Worm (Caenorhabditis elegans) whole organism, L4 larva: ENCODE results near the gene cka-2.

ENCODE experiments used
- D1046.2 ChIP-seq: fragments of 200-800 bp; sonication (Bioruptor generic); IDR thresholded peaks from 2 replicates; pipeline ENCODE4 v1.3.6; 2022; ENCODE audit warnings: missing genetic modification characterization, missing compliant biosample characterization
- F10B5.3 ChIP-seq: sonication (generic microtip); optimal IDR thresholded peaks from 2 replicates; lab custom pipeline; 2016; ENCODE audit warnings: mild to moderate bottlenecking, missing genetic modification characterization, missing compliant biosample characterization
- F26F4.8 ChIP-seq: fragments of 200-800 bp; sonication (Bioruptor generic); conservative IDR thresholded peaks from 2 replicates; pipeline ENCODE4 v1.3.6; 2022; ENCODE audit warnings: missing genetic modification characterization, missing compliant biosample characterization
- F37D6.2 ChIP-seq: sonication (generic microtip); optimal IDR thresholded peaks from 2 replicates; lab custom pipeline; 2016; ENCODE audit warnings: mild to moderate bottlenecking, missing genetic modification characterization, missing compliant biosample characterization
- T20F7.1 ChIP-seq: fragments of 200-800 bp; sonication (Bioruptor generic); optimal IDR thresholded peaks from 2 replicates; lab custom pipeline; 2018; ENCODE audit warnings: mild to moderate bottlenecking, missing genetic modification characterization, missing compliant biosample characterization
- T26A8.4 ChIP-seq: fragments of 200-800 bp; sonication (Bioruptor generic); IDR thresholded peaks from 2 replicates; pipeline ENCODE4 v1.3.6; 2022; ENCODE audit warnings: missing genetic modification characterization, missing compliant biosample characterization
- Y105C5A.15 ChIP-seq: fragments of 200-800 bp; sonication (Bioruptor generic); IDR thresholded peaks from 2 replicates; pipeline ENCODE4 v1.3.6; 2022; ENCODE audit warnings: missing genetic modification characterization, missing compliant biosample characterization
- Y48G9A.11 ChIP-seq: fragments of 200-800 bp; sonication (Bioruptor generic); IDR thresholded peaks from 2 replicates; pipeline ENCODE4 v1.3.6; 2022; ENCODE audit warnings: missing genetic modification reagents, missing genetic modification characterization, missing compliant biosample characterization
- Y75B8A.6 ChIP-seq: fragments of 200-800 bp; sonication (Bioruptor generic); IDR thresholded peaks from 2 replicates; pipeline ENCODE4 v1.3.6; 2022; ENCODE audit warnings: missing genetic modification reagents, missing genetic modification characterization, missing compliant biosample characterization
- ZK546.5 ChIP-seq, 2 experiments: sonication (generic microtip); optimal IDR thresholded peaks; 2 replicates each; lab custom pipeline; 2017; ENCODE audit warnings: missing biosample characterization in 2 of 2, missing genetic modification characterization in 2 of 2
- aha-1 ChIP-seq: fragments of 150-350 bp; peaks from one replicate; lab custom pipeline; 2014; ENCODE audit warnings: missing biosample characterization, missing genetic modification characterization
- ama-1 ChIP-seq: fragments of 150-350 bp; optimal IDR thresholded peaks from 2 replicates; lab custom pipeline; 2014; ENCODE audit warnings: inconsistent platforms, mixed read lengths
- arid-1 ChIP-seq: fragments of 200-800 bp; sonication (Bioruptor generic); conservative IDR thresholded peaks from 2 replicates; pipeline ENCODE4 v1.3.6; 2022; ENCODE audit warnings: missing genetic modification reagents, missing genetic modification characterization, missing compliant biosample characterization
- ceh-44 ChIP-seq: fragments of 200-800 bp; sonication (Bioruptor generic); IDR thresholded peaks from 2 replicates; pipeline ENCODE4 v1.3.6; 2022; ENCODE audit warnings: missing genetic modification reagents, missing genetic modification characterization, missing compliant biosample characterization
- ceh-82 ChIP-seq: sonication (generic microtip); optimal IDR thresholded peaks from 2 replicates; lab custom pipeline; 2017; ENCODE audit warnings: missing biosample characterization, missing genetic modification characterization
- ces-1 ChIP-seq: fragments of 150-350 bp; sonication (generic microtip); optimal IDR thresholded peaks from 4 replicates; lab custom pipeline; 2014; ENCODE audit warnings: missing biosample characterization, missing genetic modification reagents, missing genetic modification characterization
- cey-2 ChIP-seq: sonication (generic microtip); optimal IDR thresholded peaks from 3 replicates; lab custom pipeline; 2017; ENCODE audit warnings: missing genetic modification characterization, mild to moderate bottlenecking, missing compliant biosample characterization, antibody characterized with exemption, borderline replicate concordance; ENCODE audit not compliant: insufficient read depth
- daf-16 ChIP-seq, 3 experiments: sonication (generic microtip); optimal IDR thresholded peaks; 2 replicates each; lab custom pipeline; 2016 to 2017; ENCODE audit warnings: missing genetic modification characterization in 3 of 3, missing genetic modification reagents in 3 of 3, mild to moderate bottlenecking in 2 of 3, missing compliant biosample characterization in 2 of 3, missing biosample characterization in 1 of 3, moderate library complexity in 1 of 3
- dmd-6 ChIP-seq: fragments of 200-800 bp; sonication (Bioruptor generic); IDR thresholded peaks from 2 replicates; pipeline ENCODE4 v1.3.6; 2022; ENCODE audit warnings: missing genetic modification reagents, missing genetic modification characterization, missing compliant biosample characterization
- dmd-8 ChIP-seq: fragments of 200-800 bp; sonication (Bioruptor generic); IDR thresholded peaks from 2 replicates; pipeline ENCODE4 v1.3.6; 2022; ENCODE audit warnings: missing genetic modification characterization, missing compliant biosample characterization
- dpl-1 ChIP-seq: fragments of 150-350 bp; optimal IDR thresholded peaks from 2 replicates; lab custom pipeline; 2014; ENCODE audit warnings: missing biosample characterization, missing genetic modification reagents, missing genetic modification characterization
- egl-27 ChIP-seq: sonication (generic microtip); optimal IDR thresholded peaks from 3 replicates; lab custom pipeline; 2017; ENCODE audit warnings: missing biosample characterization, missing genetic modification reagents, missing genetic modification characterization
- fkh-10 ChIP-seq: fragments of 150-350 bp; optimal IDR thresholded peaks from 2 replicates; lab custom pipeline; 2014; ENCODE audit warnings: missing biosample characterization, missing genetic modification reagents, missing genetic modification characterization
- fos-1 ChIP-seq: fragments of 150-350 bp; optimal IDR thresholded peaks from 2 replicates; lab custom pipeline; 2014; ENCODE audit warnings: missing biosample characterization, missing genetic modification characterization
- hif-1 ChIP-seq, 2 experiments: sonication (generic microtip); optimal IDR thresholded peaks; 2 replicates each; lab custom pipeline; 2016 to 2017; ENCODE audit warnings: missing compliant biosample characterization in 2 of 2, missing genetic modification characterization in 2 of 2, missing genetic modification reagents in 2 of 2, missing genotype in 2 of 2, mild to moderate bottlenecking in 1 of 2
- hlh-11 ChIP-seq: fragments of 200-800 bp; sonication (Bioruptor generic); optimal IDR thresholded peaks from 2 replicates; lab custom pipeline; 2018; ENCODE audit warnings: mild to moderate bottlenecking, missing genetic modification characterization, missing compliant biosample characterization
- hlh-30 ChIP-seq: sonication (generic microtip); optimal IDR thresholded peaks from 2 replicates; lab custom pipeline; 2017; ENCODE audit warnings: antibody characterized with exemption, mild to moderate bottlenecking, missing genetic modification characterization, missing compliant biosample characterization; ENCODE audit not compliant: insufficient read depth
- hmg-1.1 ChIP-seq: fragments of 200-800 bp; sonication (Bioruptor generic); IDR thresholded peaks from 2 replicates; pipeline ENCODE4 v1.3.6; 2022; ENCODE audit warnings: missing genetic modification reagents, missing genetic modification characterization, missing compliant biosample characterization
- lin-38 ChIP-seq: fragments of 200-800 bp; sonication (Bioruptor generic); IDR thresholded peaks from 2 replicates; pipeline ENCODE4 v1.3.6; 2022; ENCODE audit warnings: missing genetic modification reagents, missing genetic modification characterization, missing compliant biosample characterization
- lsy-2 ChIP-seq, 2 experiments: fragments of 150-350 bp in 1 of 2; sonication (generic microtip) in 1 of 2; optimal IDR thresholded peaks; 2 replicates each; lab custom pipeline; 2014 to 2017; ENCODE audit warnings: missing biosample characterization in 2 of 2, missing genetic modification characterization in 2 of 2
- mdt-29 ChIP-seq: fragments of 200-800 bp; sonication (Bioruptor generic); IDR thresholded peaks from 2 replicates; pipeline ENCODE4 v1.3.6; 2022; ENCODE audit warnings: missing genetic modification reagents, missing genetic modification characterization, missing compliant biosample characterization
- mep-1 ChIP-seq: fragments of 150-350 bp; sonication (generic microtip); optimal IDR thresholded peaks from 3 replicates; lab custom pipeline; 2014; ENCODE audit warnings: missing biosample characterization, missing genetic modification characterization
- mxl-3 ChIP-seq: fragments of 200-800 bp; sonication (Bioruptor generic); optimal IDR thresholded peaks from 2 replicates; lab custom pipeline; 2018; ENCODE audit warnings: mild to moderate bottlenecking, missing genetic modification characterization, missing compliant biosample characterization
- nhr-10 ChIP-seq: fragments of 150-350 bp; optimal IDR thresholded peaks from 2 replicates; lab custom pipeline; 2014; ENCODE audit warnings: missing biosample characterization, missing genetic modification characterization
- nhr-28 ChIP-seq: fragments of 150-350 bp; optimal IDR thresholded peaks from 2 replicates; lab custom pipeline; 2014; ENCODE audit warnings: missing biosample characterization, missing genetic modification characterization
- nhr-42 ChIP-seq: fragments of 200-800 bp; sonication (Bioruptor generic); IDR thresholded peaks from 2 replicates; pipeline ENCODE4 v1.3.6; 2022; ENCODE audit warnings: missing genetic modification characterization, missing compliant biosample characterization
- nhr-77 ChIP-seq: fragments of 150-350 bp; optimal IDR thresholded peaks from 2 replicates; lab custom pipeline; 2014; ENCODE audit warnings: missing biosample characterization, missing genetic modification characterization
- pqm-1 ChIP-seq: sonication (generic microtip); optimal IDR thresholded peaks from 2 replicates; lab custom pipeline; 2017; ENCODE audit warnings: missing biosample characterization, missing genetic modification characterization
- rbr-2 ChIP-seq: sonication (generic microtip); optimal IDR thresholded peaks from 2 replicates; lab custom pipeline; 2016; ENCODE audit warnings: missing genotype, missing genetic modification characterization, missing compliant biosample characterization
- saeg-2 ChIP-seq: fragments of 200-800 bp; sonication (Bioruptor generic); IDR thresholded peaks from 2 replicates; pipeline ENCODE4 v1.3.6; 2022; ENCODE audit warnings: missing genetic modification reagents, missing genetic modification characterization, missing compliant biosample characterization
- snpc-1.2 ChIP-seq: fragments of 200-800 bp; sonication (Bioruptor generic); IDR thresholded peaks from 2 replicates; pipeline ENCODE4 v1.3.6; 2022; ENCODE audit warnings: missing genetic modification reagents, missing genetic modification characterization, missing compliant biosample characterization
- snpc-4 ChIP-seq: fragments of 150-350 bp; optimal IDR thresholded peaks from 2 replicates; lab custom pipeline; 2014; ENCODE audit warnings: missing biosample characterization, missing genetic modification characterization
- unc-39 ChIP-seq: sonication (generic microtip); optimal IDR thresholded peaks from 2 replicates; lab custom pipeline; 2017; ENCODE audit warnings: missing biosample characterization, missing genetic modification characterization
- unc-62 ChIP-seq, 3 experiments: fragments of 150-350 bp in 1 of 3; sonication (generic microtip); optimal IDR thresholded peaks in 2 of 3; peaks in 1 of 3; 1 replicate in 1 of 3; 2 replicates in 2 of 3; lab custom pipeline; 2014 to 2017; ENCODE audit warnings: missing biosample characterization in 3 of 3, missing genetic modification characterization in 3 of 3, missing genetic modification reagents in 3 of 3, missing genotype in 1 of 3
- zip-11 ChIP-seq: fragments of 200-800 bp; sonication (Bioruptor generic); IDR thresholded peaks from 2 replicates; pipeline ENCODE4 v1.3.6; 2022; ENCODE audit warnings: missing genetic modification characterization, missing compliant biosample characterization

cka-2 gene

ce11 chrX:4260297-4260696 lies 25.6 kb upstream of the cka-2 start, which contains the start of gene C52B9.4 (continued):
- peak; percentile 68 for TF ChIP-seq aha-1 (tag; lab: Kevin White, UChicago)
- TF ChIP-seq mxl-3 (GFP tag; lab: Kevin White, UChicago): peak; percentile 28
- TF ChIP-seq Y75B8A.6: no peak
- TF ChIP-seq cey-2 (tag; lab: Kevin White, UChicago): no peak
- no peak for TF ChIP-seq arid-1 (GFP tag; lab: Robert Waterston, UW)
- no peak for TF ChIP-seq daf-16 (GFP tag; optimal IDR thresholded peaks at IDR 0.05; lab: Kevin White, UChicago)
- TF ChIP-seq daf-16 (tag; optimal IDR thresholded peaks at IDR 0.05; lab: Kevin White, UChicago): peak; percentile 58
- TF ChIP-seq ceh-82: no peak
- TF ChIP-seq egl-27 (tag; lab: Kevin White, UChicago): no peak
- no peak for TF ChIP-seq zip-11 (GFP tag; lab: Robert Waterston, UW)
- TF ChIP-seq F10B5.3 (tag; lab: Kevin White, UChicago): no peak
- TF ChIP-seq nhr-42 (GFP tag; lab: Robert Waterston, UW): 0 out of 2 replicates have a peak, but pooled peaks have one; percentile 42
- TF ChIP-seq lsy-2 (tag; optimal IDR thresholded peaks at IDR 0.05; lab: Kevin White, UChicago): peak in 1 of 2 experiments; percentile 58
- TF ChIP-seq nhr-10 (tag; lab: Kevin White, UChicago): no peak
- TF ChIP-seq unc-39 (tag; lab: Kevin White, UChicago): no peak
- TF ChIP-seq hmg-1.1 (GFP tag; lab: Robert Waterston, UW): peak; percentile 76
- TF ChIP-seq dpl-1 (GFP tag; lab: Kevin White, UChicago): peak; percentile 15
- no peak for TF ChIP-seq mdt-29 (GFP tag; lab: Robert Waterston, UW)
- TF ChIP-seq hif-1 (tag; optimal IDR thresholded peaks at IDR 0.05; lab: Kevin White, UChicago): peak in 1 of 2 experiments; percentile 27
- TF ChIP-seq pqm-1 (tag; lab: Kevin White, UChicago): no peak
- no peak for TF ChIP-seq saeg-2 (GFP tag; lab: Robert Waterston, UW)
- no peak for TF ChIP-seq dmd-8 (GFP tag; lab: Robert Waterston, UW)
- no peak for TF ChIP-seq Y105C5A.15 (GFP tag; lab: Robert Waterston, UW)
- no peak for TF ChIP-seq Y48G9A.11
- peak; percentile 45 for TF ChIP-seq rbr-2 (tag; lab: Kevin White, UChicago)
- no peak for TF ChIP-seq T26A8.4
- TF ChIP-seq T20F7.1 (GFP tag; lab: Kevin White, UChicago): no peak
- TF ChIP-seq fos-1 (tag; lab: Kevin White, UChicago): no peak
- no peak for TF ChIP-seq F26F4.8 (GFP tag; lab: Robert Waterston, UW)
- no peak for TF ChIP-seq D1046.2 (GFP tag; lab: Robert Waterston, UW)
- TF ChIP-seq F37D6.2 (tag; lab: Kevin White, UChicago): no peak
- TF ChIP-seq lin-38 (GFP tag; lab: Robert Waterston, UW): no peak
- TF ChIP-seq hlh-30 (tag; lab: Kevin White, UChicago): peak; percentile 41
- no peak for TF ChIP-seq ZK546.5 (tag; optimal IDR thresholded peaks at IDR 0.05; lab: Kevin White, UChicago)
- no peak for TF ChIP-seq snpc-1.2 (GFP tag; lab: Robert Waterston, UW)
- TF ChIP-seq, all 104 proteins: peak for 19

ce11 chrX:4263820-4264219 lies 22.1 kb upstream of the cka-2 start:
- TF ChIP-seq zip-11 (GFP tag; lab: Robert Waterston, UW): no peak
- peak in 1 of 2 experiments; percentile 90 for TF ChIP-seq unc-62 (GFP tag; optimal IDR thresholded peaks at IDR 0.05 in 1 of 2; lab: Kevin White, UChicago)
- no peak for TF ChIP-seq unc-62 (tag; optimal IDR thresholded peaks at IDR 0.05; lab: Kevin White, UChicago)
- TF ChIP-seq lsy-2 (tag; optimal IDR thresholded peaks at IDR 0.05; lab: Kevin White, UChicago): no peak
- no peak for TF ChIP-seq ces-1

- TF ChIP-seq lsy-2 (tag; optimal IDR thresholded peaks at IDR 0.05; lab: Kevin White, UChicago) (peak in 1 of 2 experiments; percentile 33), fkh-10 (peak; percentile 0), ceh-82 (no peak), ama-1 (lab: Kevin White, UChicago) (no peak), hlh-11 (peak; percentile 88), snpc-1.2 (GFP tag; lab: Robert Waterston, UW) (no peak), nhr-77 (tag; lab: Kevin White, UChicago) (no peak), ceh-44 (GFP tag; lab: Robert Waterston, UW) (no peak), snpc-4 (tag; lab: Kevin White, UChicago) (no peak), unc-62 (GFP tag; optimal IDR thresholded peaks at IDR 0.05 in 1 of 2; lab: Kevin White, UChicago) (peak in 1 of 2 experiments; percentile 99), unc-62 (tag; optimal IDR thresholded peaks at IDR 0.05; lab: Kevin White, UChicago) (no peak), hmg-1.1 (GFP tag; lab: Robert Waterston, UW) (peak; percentile 72), dmd-6 (GFP tag; lab: Robert Waterston, UW) (0 out of 2 replicates have a peak, but pooled peaks have one; percentile 17), nhr-28 (peak; percentile 14), hlh-30 (tag; lab: Kevin White, UChicago) (peak; percentile 85), lin-38 (GFP tag; lab: Robert Waterston, UW) (no peak), mep-1 (peak; percentile 68)
Observed at ce11 chrX:4265283-4265907, 20.5 kb upstream of the cka-2 start, which contains the start of gene coel-1. Gene coel-1 (plus strand): TSS chrX:4265663.
